Worm (Caenorhabditis elegans): ENCODE measurements around the gene F11G11.15.

- no peak for TF ChIP-seq lin-13 (GFP tag; optimal IDR thresholded peaks at IDR 0.05)
- no peak for TF ChIP-seq lin-39 (tag; optimal IDR thresholded peaks at IDR 0.05)
- TF ChIP-seq skn-1 (tag; optimal IDR thresholded peaks at IDR 0.05), result no peak
- no peak for TF ChIP-seq ceh-16 (tag; optimal IDR thresholded peaks at IDR 0.05)
- no peak for TF ChIP-seq unc-39 (tag; optimal IDR thresholded peaks at IDR 0.05)
- no peak for TF ChIP-seq ztf-11 (tag; optimal IDR thresholded peaks at IDR 0.05)
- TF ChIP-seq elt-3 (tag; optimal IDR thresholded peaks at IDR 0.05), result no peak
Measured at ce11 chrII:4891012-4891775, 16.5 kb downstream of the F11G11.15 start, which contains the start of gene gst-9.
